Fruit fly (Drosophila melanogaster) whole organism, embryonic: Measurements from ENCODE around the gene CG34242.
A peak's percentile ranks its signal among the peaks of the same experiment; 100 is the strongest.

Experiments used
- B-H1 ChIP-seq: fragments of 200-800 bp; sonication (Bioruptor generic); IDR thresholded peaks from 3 replicates; pipeline ENCODE4 v1.3.6; 2022; ENCODE audit warnings: missing biosample characterization, missing genetic modification characterization
- BEAF-32 ChIP-seq: fragments of 200-800 bp; sonication (Bioruptor generic); optimal IDR thresholded peaks from 3 replicates; lab custom pipeline; 2017; ENCODE audit warnings: missing biosample characterization, missing genetic modification characterization, mild to moderate bottlenecking, moderate library complexity, missing genetic modification reagents
- Bteb2 ChIP-seq: fragments of 200-800 bp; sonication (Bioruptor generic); optimal IDR thresholded peaks from 2 replicates; lab custom pipeline; 2016; ENCODE audit warnings: missing biosample characterization, missing genetic modification characterization
- C15 ChIP-seq: fragments of 200-800 bp; sonication (Bioruptor generic); IDR thresholded peaks from 3 replicates; pipeline ENCODE4 v1.3.6; 2022; ENCODE audit warnings: missing biosample characterization, missing genetic modification characterization
- CG10209 ChIP-seq: fragments of 200-800 bp; sonication (Bioruptor generic); optimal IDR thresholded peaks from 3 replicates; lab custom pipeline; 2017; ENCODE audit warnings: missing biosample characterization, mild to moderate bottlenecking, missing genetic modification characterization, missing genetic modification reagents
- CG10366 ChIP-seq: fragments of 200-800 bp; sonication (Bioruptor generic); IDR thresholded peaks from 2 replicates; pipeline ENCODE4 v1.3.6; 2022; ENCODE audit warnings: missing biosample characterization, missing genetic modification characterization
- CG11085 ChIP-seq: fragments of 200-800 bp; sonication (Bioruptor generic); IDR thresholded peaks from 2 replicates; pipeline ENCODE4 v1.3.6; 2022; ENCODE audit warnings: missing biosample characterization, missing genetic modification characterization
- CG12744 ChIP-seq: fragments of 200-800 bp; sonication (Bioruptor generic); optimal IDR thresholded peaks from 2 replicates; lab custom pipeline; 2016; ENCODE audit warnings: missing biosample characterization, missing genetic modification characterization
- CG12942 ChIP-seq: fragments of 200-800 bp; sonication (Bioruptor generic); optimal IDR thresholded peaks from 3 replicates; lab custom pipeline; 2016; ENCODE audit warnings: missing biosample characterization, missing genetic modification characterization
- CG1529 ChIP-seq: fragments of 200-800 bp; sonication (Bioruptor generic); optimal IDR thresholded peaks from 3 replicates; lab custom pipeline; 2018; ENCODE audit warnings: missing biosample characterization, missing genetic modification characterization
- CG17328 ChIP-seq: fragments of 200-800 bp; sonication (Bioruptor generic); IDR thresholded peaks from 2 replicates; pipeline ENCODE4 v1.3.6; 2022; ENCODE audit warnings: missing biosample characterization, missing genetic modification characterization
- CG17802 ChIP-seq: fragments of 200-800 bp; sonication (Bioruptor generic); optimal IDR thresholded peaks from 2 replicates; lab custom pipeline; 2018; ENCODE audit warnings: missing biosample characterization, mild to moderate bottlenecking, missing genetic modification characterization, moderate library complexity
- CG18262 ChIP-seq: fragments of 200-800 bp; optimal IDR thresholded peaks from 3 replicates; lab custom pipeline; 2019; ENCODE audit warnings: missing biosample characterization, mild to moderate bottlenecking, missing genetic modification characterization, moderate library complexity
- CG2129 ChIP-seq: fragments of 200-800 bp; sonication (Bioruptor generic); IDR thresholded peaks from 2 replicates; pipeline ENCODE4 v1.3.6; 2022; ENCODE audit warnings: missing biosample characterization, missing genetic modification characterization; ENCODE audit not compliant: partially characterized antibody
- CG2678 ChIP-seq: fragments of 200-800 bp; sonication (Bioruptor generic); optimal IDR thresholded peaks from 3 replicates; lab custom pipeline; 2019; ENCODE audit warnings: missing biosample characterization, mild to moderate bottlenecking, missing genetic modification characterization, moderate library complexity
- CG31365 ChIP-seq: fragments of 200-800 bp; sonication (Bioruptor generic); optimal IDR thresholded peaks from 2 replicates; lab custom pipeline; 2018; ENCODE audit warnings: missing biosample characterization, mild to moderate bottlenecking, missing genetic modification characterization
- CG3726 ChIP-seq: fragments of 200-800 bp; sonication (Bioruptor generic); IDR thresholded peaks from 3 replicates; pipeline ENCODE4, ENCODE4 v1.3.6; 2022; ENCODE audit warnings: missing biosample characterization, missing genetic modification characterization
- CG4404 ChIP-seq: fragments of 200-800 bp; sonication (Bioruptor generic); IDR thresholded peaks from 2 replicates; pipeline ENCODE4 v1.3.6; 2022; ENCODE audit warnings: missing biosample characterization, missing genetic modification characterization
- CG8478 ChIP-seq: fragments of >200 bp; optimal IDR thresholded peaks from 2 replicates; lab custom pipeline; 2018
- CG9727 ChIP-seq: fragments of 200-800 bp; sonication (Bioruptor generic); optimal IDR thresholded peaks from 3 replicates; lab custom pipeline; 2017; ENCODE audit warnings: missing biosample characterization, mild to moderate bottlenecking, missing genetic modification characterization
- CG9797 ChIP-seq: fragments of 200-800 bp; sonication (Bioruptor generic); optimal IDR thresholded peaks from 3 replicates; lab custom pipeline; 2018; ENCODE audit warnings: missing biosample characterization, mild to moderate bottlenecking, missing genetic modification characterization
- CG9817 ChIP-seq: fragments of 200-800 bp; sonication (Bioruptor generic); optimal IDR thresholded peaks from 2 replicates; lab custom pipeline; 2018; ENCODE audit warnings: missing biosample characterization, mild to moderate bottlenecking, missing genetic modification characterization, moderate library complexity
- CrebB ChIP-seq: fragments of 200-800 bp; sonication (Bioruptor generic); optimal IDR thresholded peaks from 3 replicates; lab custom pipeline; 2018; ENCODE audit warnings: missing biosample characterization, mild to moderate bottlenecking, missing genetic modification characterization
- Fer2 ChIP-seq: fragments of 200-800 bp; sonication (Bioruptor generic); optimal IDR thresholded peaks from 2 replicates; lab custom pipeline; 2018; ENCODE audit warnings: missing biosample characterization, mild to moderate bottlenecking, missing genetic modification characterization, moderate library complexity
- HLH54F ChIP-seq: fragments of 200-800 bp; sonication (Bioruptor generic); optimal IDR thresholded peaks from 3 replicates; lab custom pipeline; 2016; ENCODE audit warnings: missing biosample characterization, missing genetic modification characterization
- Hey ChIP-seq: fragments of 200-800 bp; sonication (Bioruptor generic); optimal IDR thresholded peaks from 3 replicates; lab custom pipeline; 2018; ENCODE audit warnings: missing biosample characterization, mild to moderate bottlenecking, missing genetic modification characterization
- Kr ChIP-seq: fragments of 200-800 bp; sonication (Bioruptor generic); optimal IDR thresholded peaks from 2 replicates; lab custom pipeline; 2017; ENCODE audit warnings: missing biosample characterization, mild to moderate bottlenecking, missing genetic modification characterization
- Med ChIP-seq: fragments of 200-800 bp; sonication (Bioruptor generic); peaks from one replicate; lab custom pipeline; 2016; ENCODE audit warnings: missing biosample characterization, missing genetic modification characterization, mild to moderate bottlenecking, inconsistent platforms, moderate library complexity
- NC2α ChIP-seq: fragments of 200-800 bp; sonication (Bioruptor generic); optimal IDR thresholded peaks from 2 replicates; lab custom pipeline; 2016; ENCODE audit warnings: missing biosample characterization, missing genetic modification characterization
- Scr ChIP-seq: fragments of 200-800 bp; sonication (Bioruptor generic); IDR thresholded peaks from 2 replicates; pipeline ENCODE4 v1.3.6; 2022; ENCODE audit warnings: missing biosample characterization, missing genetic modification characterization; ENCODE audit not compliant: partially characterized antibody
- Ssrp ChIP-seq: fragments of 200-800 bp; sonication (Bioruptor generic); optimal IDR thresholded peaks from 2 replicates; lab custom pipeline; 2018; ENCODE audit warnings: missing biosample characterization, mild to moderate bottlenecking, missing genetic modification characterization, moderate library complexity
- TFAM ChIP-seq: fragments of 200-800 bp; sonication (Bioruptor generic); optimal IDR thresholded peaks from 2 replicates; lab custom pipeline; 2017; ENCODE audit warnings: missing biosample characterization, missing genetic modification characterization, inconsistent platforms
- amos ChIP-seq: fragments of 200-800 bp; sonication (Bioruptor generic); IDR thresholded peaks from 2 replicates; pipeline ENCODE4 v1.3.6; 2022; ENCODE audit warnings: missing biosample characterization, missing genetic modification characterization; ENCODE audit not compliant: partially characterized antibody
- ash1 ChIP-seq: fragments of 200-800 bp; sonication (Bioruptor generic); optimal IDR thresholded peaks from 2 replicates; lab custom pipeline; 2018; ENCODE audit warnings: missing biosample characterization, mild to moderate bottlenecking, missing genetic modification characterization
- danr ChIP-seq: fragments of 200-800 bp; sonication (Bioruptor generic); IDR thresholded peaks from 2 replicates; pipeline ENCODE4 v1.3.6; 2022; ENCODE audit warnings: missing biosample characterization, missing genetic modification characterization
- eve ChIP-seq, 2 experiments: fragments of >200 bp; optimal IDR thresholded peaks; 2 replicates each; lab custom pipeline; 2017; ENCODE audit warnings: missing biosample characterization in 2 of 2, missing genetic modification characterization in 2 of 2
- fd96Cb ChIP-seq: fragments of 200-800 bp; sonication (Bioruptor generic); optimal IDR thresholded peaks from 2 replicates; lab custom pipeline; 2018; ENCODE audit warnings: missing biosample characterization, mild to moderate bottlenecking, missing genetic modification characterization, moderate library complexity
- ken ChIP-seq: fragments of 200-800 bp; sonication (Bioruptor generic); IDR thresholded peaks from 3 replicates; pipeline ENCODE4 v1.3.6; 2022; ENCODE audit warnings: missing biosample characterization, missing genetic modification characterization
- kni ChIP-seq: fragments of 200-800 bp; sonication (Bioruptor generic); optimal IDR thresholded peaks from 3 replicates; lab custom pipeline; 2017; ENCODE audit warnings: mild to moderate bottlenecking, missing biosample characterization, missing genetic modification reagents, missing genetic modification characterization
- lab ChIP-seq: fragments of 200-800 bp; sonication (Bioruptor generic); optimal IDR thresholded peaks from 3 replicates; lab custom pipeline; 2017; ENCODE audit warnings: missing biosample characterization, missing genetic modification characterization, mild to moderate bottlenecking, moderate library complexity, missing genetic modification reagents
- lola ChIP-seq, 3 experiments: fragments of >200 bp in 2 of 3; fragments of 200-800 bp in 1 of 3; sonication (Bioruptor generic) in 1 of 3; optimal IDR thresholded peaks; 2 replicates each; lab custom pipeline; 2017 to 2019; ENCODE audit warnings: missing biosample characterization in 3 of 3, missing genetic modification characterization in 3 of 3, mild to moderate bottlenecking in 1 of 3, moderate library complexity in 1 of 3
- otp ChIP-seq: fragments of 200-800 bp; sonication (Bioruptor generic); IDR thresholded peaks from 3 replicates; pipeline ENCODE4, ENCODE4 v1.3.6; 2022; ENCODE audit warnings: missing biosample characterization, missing genetic modification characterization
- run ChIP-seq: fragments of 200-800 bp; sonication (Bioruptor generic); optimal IDR thresholded peaks from 3 replicates; lab custom pipeline; 2018; ENCODE audit warnings: missing biosample characterization, mild to moderate bottlenecking, missing genetic modification characterization
- slp2 ChIP-seq: fragments of 200-800 bp; sonication (Bioruptor generic); optimal IDR thresholded peaks from 2 replicates; lab custom pipeline; 2016; ENCODE audit warnings: missing biosample characterization, missing genetic modification characterization
- stwl ChIP-seq: fragments of 200-800 bp; sonication (Bioruptor generic); optimal IDR thresholded peaks from 3 replicates; lab custom pipeline; 2018; ENCODE audit warnings: missing biosample characterization, mild to moderate bottlenecking, missing genetic modification characterization, moderate library complexity
- tgo ChIP-seq: fragments of 200-800 bp; sonication (Bioruptor generic); IDR thresholded peaks from 3 replicates; pipeline ENCODE4 v1.3.6; 2022; ENCODE audit warnings: missing biosample characterization, missing genetic modification characterization
- tin ChIP-seq: fragments of 200-800 bp; sonication (Bioruptor generic); optimal IDR thresholded peaks from 3 replicates; lab custom pipeline; 2016; ENCODE audit warnings: missing biosample characterization, missing genetic modification characterization
- tio ChIP-seq: fragments of 200-800 bp; sonication (Bioruptor generic); optimal IDR thresholded peaks from 2 replicates; lab custom pipeline; 2017; ENCODE audit warnings: missing biosample characterization, missing genetic modification characterization, inconsistent platforms
- yki ChIP-seq: fragments of >200 bp; optimal IDR thresholded peaks from 3 replicates; lab custom pipeline; 2018
- zfh2 ChIP-seq: fragments of 200-800 bp; sonication (Bioruptor generic); optimal IDR thresholded peaks from 2 replicates; lab custom pipeline; 2016; ENCODE audit warnings: missing biosample characterization, missing genetic modification characterization

Gene CG34242

DNA sequence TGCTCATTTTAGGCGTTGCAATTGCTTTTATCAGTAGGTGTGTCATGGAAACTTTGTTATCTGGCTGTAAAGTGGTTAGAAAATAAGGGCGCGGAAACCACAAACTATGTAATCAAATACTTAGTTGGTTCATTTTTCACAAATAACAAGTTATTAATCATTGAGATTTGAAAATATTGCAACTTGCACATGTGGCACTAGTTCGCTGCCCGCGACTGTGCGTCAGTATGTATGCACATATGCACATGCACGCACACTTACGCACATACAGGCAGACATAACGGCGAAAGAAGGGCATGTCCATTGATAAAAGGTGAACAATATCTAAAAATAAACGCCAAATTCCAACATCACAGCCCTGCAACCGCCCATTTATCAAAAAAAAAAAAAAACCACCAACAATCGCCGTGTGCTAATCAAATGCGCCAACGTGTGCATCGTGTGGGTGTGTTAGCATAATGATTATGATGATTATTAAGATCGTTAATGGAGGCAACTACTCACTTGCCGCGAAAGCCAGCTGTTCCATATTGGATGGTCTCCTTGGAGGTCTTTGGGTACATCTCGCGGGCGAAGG, 4.3 kb upstream of the CG34242 start (continued):
- TF ChIP-seq lola (GFP tag; optimal IDR thresholded peaks at IDR 0.05; lab: Kevin White, UChicago) (peak in 1 of 3 experiments; percentile 38), otp (0 out of 3 replicates have a peak, but pooled peaks have one; percentile 43), ken (peak; percentile 18; the same call in 1 of the 3 replicates), CG18262 (tag; lab: Kevin White, UChicago) (peak; percentile 63), CG10366 (GFP tag; lab: Robert Waterston, UW) (peak; percentile 54), B-H1 (GFP tag; lab: Robert Waterston, UW) (peak; percentile 26; the same call in 1 of the 3 replicates), CG9727 (GFP tag; lab: Kevin White, UChicago) (peak; percentile 29), NC2α (GFP tag; lab: Kevin White, UChicago) (no peak), CG11085 (no peak), Ssrp (peak; percentile 41), Hey (tag; lab: Kevin White, UChicago) (no peak), tio (GFP tag; lab: Kevin White, UChicago) (no peak), CG12744 (GFP tag; lab: Kevin White, UChicago) (no peak), fd96Cb (tag; lab: Kevin White, UChicago) (peak; percentile 42), CG8478 (lab: Kevin White, UChicago) (no peak), Scr (no peak), eve (GFP tag; optimal IDR thresholded peaks at IDR 0.05; lab: Kevin White, UChicago) (no peak), HLH54F (no peak), CG31365 (tag; lab: Kevin White, UChicago) (peak; percentile 23), lab (GFP tag; lab: Kevin White, UChicago) (peak; percentile 60), ash1 (GFP tag; lab: Kevin White, UChicago) (no peak), CG2678 (tag; lab: Kevin White, UChicago) (peak; percentile 58), stwl (tag; lab: Kevin White, UChicago) (no peak), CG3726 (GFP tag; lab: Robert Waterston, UW) (peak; percentile 35; the same call in 1 of the 3 replicates), Med (GFP tag; lab: Kevin White, UChicago) (peak; percentile 88), Kr (GFP tag; lab: Kevin White, UChicago) (no peak), BEAF-32 (GFP tag; lab: Kevin White, UChicago) (no peak), CG12942 (GFP tag; lab: Kevin White, UChicago) (peak; percentile 9), tgo (GFP tag; lab: Robert Waterston, UW) (peak; percentile 34; the same call in 2 of the 3 replicates), Fer2 (tag; lab: Kevin White, UChicago) (no peak), kni (no peak), CG17328 (GFP tag; lab: Robert Waterston, UW) (peak; percentile 76), yki (lab: Kevin White, UChicago) (no peak), tin (GFP tag; lab: Kevin White, UChicago) (peak; percentile 50), CG4404 (GFP tag; lab: Robert Waterston, UW) (0 out of 2 replicates have a peak, but pooled peaks have one; percentile 11), Bteb2 (GFP tag; lab: Kevin White, UChicago) (peak; percentile 22), CrebB (tag; lab: Kevin White, UChicago) (no peak), C15 (no peak), TFAM (no peak), CG9797 (no peak), danr (GFP tag; lab: Robert Waterston, UW) (no peak), CG9817 (no peak), slp2 (GFP tag; lab: Kevin White, UChicago) (peak; percentile 20), amos (GFP tag; lab: Robert Waterston, UW) (no peak), CG2129 (GFP tag; lab: Robert Waterston, UW) (no peak), run (tag; lab: Kevin White, UChicago) (peak; percentile 55), CG1529 (GFP tag; lab: Kevin White, UChicago) (peak; percentile 25), CG10209 (GFP tag; lab: Kevin White, UChicago) (no peak), zfh2 (GFP tag; lab: Kevin White, UChicago) (no peak), CG17802 (peak; percentile 15)
